Worm (Caenorhabditis elegans) whole organism, early embryonic: ENCODE data around the gene F13B6.3.

Experiments used
- ama-1 ChIP-seq: fragments of 150-350 bp; optimal IDR thresholded peaks from 2 replicates; lab custom pipeline; 2014
- ceh-36 ChIP-seq: sonication (generic microtip); optimal IDR thresholded peaks from 2 replicates; lab custom pipeline; 2016; ENCODE audit warnings: missing genetic modification characterization, inconsistent platforms, missing compliant biosample characterization
- ets-7 ChIP-seq: sonication (generic microtip); optimal IDR thresholded peaks from 2 replicates; lab custom pipeline; 2016; ENCODE audit warnings: missing genotype, missing genetic modification characterization, missing compliant biosample characterization
- flt-1 ChIP-seq: fragments of 200-800 bp; sonication (Bioruptor generic); IDR thresholded peaks from 2 replicates; pipeline ENCODE4 v1.3.6; 2022; ENCODE audit warnings: missing genetic modification characterization, missing compliant biosample characterization
- hmg-4 ChIP-seq: fragments of 200-800 bp; sonication (Bioruptor generic); optimal IDR thresholded peaks from 2 replicates; lab custom pipeline; 2018; ENCODE audit warnings: mild to moderate bottlenecking, missing genetic modification characterization, missing compliant biosample characterization
- hnd-1 ChIP-seq: sonication (generic microtip); optimal IDR thresholded peaks from 2 replicates; lab custom pipeline; 2016; ENCODE audit warnings: missing genetic modification characterization, missing compliant biosample characterization
- scrt-1 ChIP-seq: fragments of 200-800 bp; sonication (Bioruptor generic); IDR thresholded peaks from 2 replicates; pipeline ENCODE4 v1.3.6; 2022; ENCODE audit warnings: missing genetic modification characterization, missing compliant biosample characterization
- tbx-11 ChIP-seq: fragments of 200-800 bp; sonication (Bioruptor generic); IDR thresholded peaks from 2 replicates; pipeline ENCODE4 v1.3.6; 2022; ENCODE audit warnings: missing genetic modification characterization, missing compliant biosample characterization
- tbx-37 ChIP-seq: fragments of 200-800 bp; sonication (Bioruptor generic); conservative IDR thresholded peaks from 2 replicates; pipeline ENCODE4 v1.3.6; 2022; ENCODE audit warnings: missing genetic modification reagents, missing genetic modification characterization, missing compliant biosample characterization
- tra-4 ChIP-seq: sonication (generic microtip); optimal IDR thresholded peaks from 2 replicates; lab custom pipeline; 2017; ENCODE audit warnings: missing genetic modification characterization, missing compliant biosample characterization

- TF ChIP-seq flt-1 (GFP tag; lab: Robert Waterston, UW) (no peak), ama-1 (lab: Kevin White, UChicago) (no peak), ets-7 (tag; lab: Kevin White, UChicago) (no peak), hmg-4 (GFP tag; lab: Kevin White, UChicago) (no peak), tra-4 (no peak), tbx-37 (GFP tag; lab: Robert Waterston, UW) (no peak), scrt-1 (GFP tag; lab: Robert Waterston, UW) (no peak), hnd-1 (tag; lab: Kevin White, UChicago) (no peak), ceh-36 (tag; lab: Kevin White, UChicago) (no peak), tbx-11 (GFP tag; lab: Robert Waterston, UW) (no peak)
Observed at ce11 chrIV:7456225-7456624, 9.5 kb downstream of the F13B6.3 start, which contains the start of gene F13B6.1.
